Fruit fly (Drosophila melanogaster): Measurements from ENCODE around the gene muc.

dm6 chr2L:7396962-7397361, 29.7 kb upstream of the muc start:
- TF ChIP-seq CTCF (optimal IDR thresholded peaks at IDR 0.05) (no peak), CG8478 (optimal IDR thresholded peaks at IDR 0.05) (no peak)
